Fruit fly (Drosophila melanogaster): ENCODE data around the gene CG3246.

DNA sequence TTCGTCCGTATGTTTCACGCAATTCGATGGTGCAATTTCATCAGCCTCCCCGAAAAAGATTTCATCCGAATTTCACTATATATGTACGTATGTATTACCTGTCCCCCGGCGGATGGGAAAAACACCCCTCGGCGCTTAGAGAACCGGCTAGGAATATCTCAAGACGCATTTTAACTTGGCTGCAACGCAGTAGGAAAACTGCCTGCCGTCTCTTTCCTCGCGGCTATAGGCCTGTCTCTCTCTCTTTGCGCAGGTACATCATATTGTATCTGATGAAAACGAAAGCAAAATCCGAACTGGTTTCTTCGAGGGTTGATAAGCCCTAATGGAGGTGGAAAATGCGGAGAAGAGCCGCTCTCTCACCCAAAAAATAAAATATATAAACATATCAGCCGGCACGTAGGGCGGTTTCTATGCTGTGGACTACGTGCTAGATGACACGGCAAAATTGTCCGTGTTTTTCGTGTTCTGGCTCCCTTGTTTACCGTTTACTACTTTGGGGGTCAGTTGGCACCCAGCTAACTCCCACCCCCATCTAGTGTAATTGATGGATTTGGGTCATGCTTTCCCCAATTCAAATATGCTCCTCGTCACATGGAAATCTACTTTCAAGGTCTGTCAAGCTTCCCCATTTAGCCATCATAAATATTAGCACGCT, 14.8 kb upstream of the CG3246 start:
- TF ChIP-seq CG18764 (GFP tag; optimal IDR thresholded peaks at IDR 0.05) (no peak), croc (GFP tag; conservative IDR thresholded peaks at IDR 0.05) (no peak), CG16815 (GFP tag; optimal IDR thresholded peaks at IDR 0.05) (no peak), CG8388 (GFP tag; optimal IDR thresholded peaks at IDR 0.05) (no peak), hb (GFP tag; IDR thresholded peaks at IDR 0.05; ENCODE audit: partially characterized antibody) (no peak)
